Worm (Caenorhabditis elegans) whole organism, young adult: ENCODE results near the gene Y47D3A.1.

Source experiments
- ceh-79 ChIP-seq: sonication (generic microtip); optimal IDR thresholded peaks from 2 replicates; lab custom pipeline; 2017; ENCODE audit warnings: mild to moderate bottlenecking, missing genetic modification characterization, missing compliant biosample characterization
- lin-40 ChIP-seq: sonication (generic microtip); optimal IDR thresholded peaks from 2 replicates; lab custom pipeline; 2016; ENCODE audit warnings: missing genetic modification characterization, mild to moderate bottlenecking, missing compliant biosample characterization, missing genotype, missing genetic modification reagents
- ztf-3 ChIP-seq: fragments of 200-800 bp; sonication (Bioruptor generic); optimal IDR thresholded peaks from 2 replicates; lab custom pipeline; 2018; ENCODE audit warnings: mild to moderate bottlenecking, missing genetic modification characterization, missing compliant biosample characterization

ce11 chrIII:11123844-11124243, 17.8 kb downstream of the Y47D3A.1 start:
- no peak for TF ChIP-seq ceh-79 (tag; lab: Kevin White, UChicago)
- TF ChIP-seq ztf-3: no peak
- TF ChIP-seq lin-40 (tag; lab: Kevin White, UChicago): no peak
